Fruit fly (Drosophila melanogaster): ENCODE measurements around the gene ras.
A peak's percentile ranks its signal among the peaks of the same experiment; 100 is the strongest.

ras gene

dm6 chrX:10785920-10786361, 41.6 kb downstream of the ras start (continued):
- TF ChIP-seq CG2678 (tag; optimal IDR thresholded peaks at IDR 0.05) (no peak), ewg (GFP tag; optimal IDR thresholded peaks at IDR 0.05) (peak; percentile 17), CG12769 (tag; optimal IDR thresholded peaks at IDR 0.05) (peak; percentile 11), E2f1 (GFP tag; IDR thresholded peaks at IDR 0.05) (no peak), Spps (tag; optimal IDR thresholded peaks at IDR 0.05) (no peak), HLHmδ (GFP tag; optimal IDR thresholded peaks at IDR 0.05) (peak; percentile 19), CG4360 (GFP tag; IDR thresholded peaks at IDR 0.05) (no peak), sens (GFP tag) (peak; percentile 64), insv (GFP tag; optimal IDR thresholded peaks at IDR 0.05) (peak in 1 of 2 experiments; percentile 50), sd (tag; optimal IDR thresholded peaks at IDR 0.05) (peak; percentile 91), vnd (GFP tag; IDR thresholded peaks at IDR 0.05; ENCODE audit: partially characterized antibody) (no peak), CG1792 (GFP tag; optimal IDR thresholded peaks at IDR 0.05) (no peak), row (GFP tag; IDR thresholded peaks at IDR 0.05) (0 out of 3 replicates have a peak, but pooled peaks have one; percentile 32), CG12155 (GFP tag; optimal IDR thresholded peaks at IDR 0.05) (no peak), Awh (GFP tag; IDR thresholded peaks at IDR 0.05) (no peak), zen (tag; optimal IDR thresholded peaks at IDR 0.05) (peak; percentile 22), pzg (GFP tag; optimal IDR thresholded peaks at IDR 0.05) (peak; percentile 21), YL-1 (GFP tag; optimal IDR thresholded peaks at IDR 0.05) (peak; percentile 25), Pdp1 (GFP tag; optimal IDR thresholded peaks at IDR 0.05) (no peak), seq (GFP tag; IDR thresholded peaks at IDR 0.05) (0 out of 2 replicates have a peak, but pooled peaks have one; percentile 37), CG6813 (GFP tag; optimal IDR thresholded peaks at IDR 0.05) (peak; percentile 8), Elba2 (GFP tag; optimal IDR thresholded peaks at IDR 0.05) (peak; percentile 90), br (optimal IDR thresholded peaks at IDR 0.05) (no peak), CG1603 (tag; optimal IDR thresholded peaks at IDR 0.05) (peak; percentile 2), sob (GFP tag; IDR thresholded peaks at IDR 0.05) (peak; percentile 22; the same call in 1 of the 2 replicates), stc (GFP tag; IDR thresholded peaks at IDR 0.05) (no peak), CG8290 (GFP tag; optimal IDR thresholded peaks at IDR 0.05) (no peak), CG8290 (tag; optimal IDR thresholded peaks at IDR 0.05) (peak in 1 of 2 experiments; percentile 37), CG3407 (GFP tag; optimal IDR thresholded peaks at IDR 0.05) (no peak), Trl (optimal IDR thresholded peaks at IDR 0.05) (peak; percentile 64 to 77), Trl (GFP tag; optimal IDR thresholded peaks at IDR 0.05) (no peak), CG15479 (GFP tag; optimal IDR thresholded peaks at IDR 0.05) (peak; percentile 100), vvl (GFP tag; IDR thresholded peaks at IDR 0.05) (0 out of 2 replicates have a peak, but pooled peaks have one; percentile 15), Hr78 (GFP tag; optimal IDR thresholded peaks at IDR 0.05) (no peak), CG11504 (tag; optimal IDR thresholded peaks at IDR 0.05) (peak; percentile 12), CG12299 (tag; optimal IDR thresholded peaks at IDR 0.05) (peak; percentile 37), p53 (GFP tag; optimal IDR thresholded peaks at IDR 0.05) (no peak), TFAM (GFP tag; optimal IDR thresholded peaks at IDR 0.05) (no peak), Ets65A (GFP tag) (peak; percentile 63), CG12659 (GFP tag; optimal IDR thresholded peaks at IDR 0.05) (peak; percentile 5), Rfx (GFP tag; IDR thresholded peaks at IDR 0.05) (0 out of 2 replicates have a peak, but pooled peaks have one; percentile 27), chinmo (GFP tag; IDR thresholded peaks at IDR 0.05; ENCODE audit: partially characterized antibody) (peak; percentile 79; the same call in 2 of the 4 replicates), phol (tag; optimal IDR thresholded peaks at IDR 0.05) (peak; percentile 7), dm (GFP tag; optimal IDR thresholded peaks at IDR 0.05) (peak; percentile 71), Nf-YC (tag; optimal IDR thresholded peaks at IDR 0.05) (peak; percentile 55), crp (GFP tag; optimal IDR thresholded peaks at IDR 0.05) (peak in 1 of 2 experiments; percentile 14), BtbVII (GFP tag; optimal IDR thresholded peaks at IDR 0.05) (no peak), ftz-f1 (GFP tag; optimal IDR thresholded peaks at IDR 0.05) (no peak), pros (GFP tag; optimal IDR thresholded peaks at IDR 0.05) (peak; percentile 82), CG2889 (GFP tag; IDR thresholded peaks at IDR 0.05) (no peak), gsb-n (tag; optimal IDR thresholded peaks at IDR 0.05) (no peak)

All from whole organism, embryonic.